Fruit fly (Drosophila melanogaster) whole organism, prepupa: Measurements from ENCODE around the gene CG12725.

ENCODE experiments used
- CG4318 ChIP-seq: fragments of 200-800 bp; sonication (Bioruptor generic); optimal IDR thresholded peaks from 3 replicates; lab custom pipeline; 2017; ENCODE audit warnings: missing biosample characterization, mild to moderate bottlenecking, missing genetic modification characterization
- Eip75B ChIP-seq: fragments of 200-800 bp; sonication (Bioruptor generic); optimal IDR thresholded peaks from 3 replicates; lab custom pipeline; 2016; ENCODE audit warnings: missing biosample characterization, missing genetic modification characterization
- OdsH ChIP-seq: fragments of 200-800 bp; sonication (Bioruptor generic); optimal IDR thresholded peaks from 3 replicates; lab custom pipeline; 2016; ENCODE audit warnings: missing biosample characterization, missing genetic modification characterization
- cyc ChIP-seq: fragments of 200-800 bp; sonication (Bioruptor generic); optimal IDR thresholded peaks from 3 replicates; lab custom pipeline; 2016; ENCODE audit warnings: missing biosample characterization, missing genetic modification characterization
- net ChIP-seq: fragments of 200-800 bp; sonication (Bioruptor generic); optimal IDR thresholded peaks from 3 replicates; lab custom pipeline; 2016; ENCODE audit warnings: missing biosample characterization, missing genetic modification characterization

DNA sequence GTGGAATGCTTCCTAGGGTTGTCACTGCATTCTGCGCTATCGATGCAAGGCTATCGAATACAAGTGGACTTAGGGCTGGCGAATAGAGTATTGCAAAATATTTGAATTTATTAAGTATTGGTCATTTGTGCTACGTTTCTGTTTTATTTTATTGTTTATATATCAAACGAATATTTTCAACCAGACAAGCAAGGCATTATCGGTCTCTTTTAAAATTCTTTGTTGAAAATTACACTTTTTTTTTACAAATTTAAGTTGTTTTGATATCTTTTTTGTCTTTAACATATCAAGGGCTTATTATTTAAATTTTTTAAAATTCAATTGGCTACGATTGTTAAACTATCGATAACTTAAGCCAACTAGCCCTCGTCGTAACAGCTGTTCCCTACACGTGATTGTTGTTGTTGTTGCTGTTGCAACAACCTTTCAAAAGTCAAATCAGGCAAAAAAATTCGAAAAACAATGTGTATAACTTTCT is 15.3 kb downstream of the CG12725 start, which contains the start of the genes Ype and CG1662:
- TF ChIP-seq Eip75B (peak; percentile 63), net (GFP tag; lab: Kevin White, UChicago) (peak; percentile 32), OdsH (peak; percentile 81), cyc (GFP tag; lab: Kevin White, UChicago) (peak; percentile 79), CG4318 (peak; percentile 61)
